Fruit fly (Drosophila melanogaster) whole organism, prepupa: ENCODE measurements around the gene ara.

Experiments
- CG10669 ChIP-seq: fragments of 200-800 bp; sonication (Bioruptor generic); optimal IDR thresholded peaks from 3 replicates; lab custom pipeline; 2018; ENCODE audit warnings: missing biosample characterization, mild to moderate bottlenecking, missing genetic modification characterization, moderate library complexity
- CG11294 ChIP-seq: fragments of 200-800 bp; sonication (Bioruptor generic); IDR thresholded peaks from 2 replicates; pipeline ENCODE4 v1.3.6; 2022; ENCODE audit warnings: missing biosample characterization, missing genetic modification characterization
- CG11762 ChIP-seq: fragments of 200-800 bp; sonication (Bioruptor generic); optimal IDR thresholded peaks from 3 replicates; lab custom pipeline; 2016; ENCODE audit warnings: missing biosample characterization, missing genetic modification characterization; ENCODE audit not compliant: insufficient read depth
- CG11902 ChIP-seq: fragments of 200-800 bp; sonication (Bioruptor generic); optimal IDR thresholded peaks from 3 replicates; lab custom pipeline; 2016; ENCODE audit warnings: missing biosample characterization, missing genetic modification characterization
- CG15336 ChIP-seq: fragments of 200-800 bp; sonication (Bioruptor generic); IDR thresholded peaks from 2 replicates; pipeline ENCODE4 v1.3.6; 2022; ENCODE audit warnings: missing biosample characterization, missing genetic modification characterization
- CG1621 ChIP-seq: fragments of 200-800 bp; sonication (Bioruptor generic); optimal IDR thresholded peaks from 3 replicates; lab custom pipeline; 2018; ENCODE audit warnings: missing biosample characterization, mild to moderate bottlenecking, missing genetic modification characterization
- CG16779 ChIP-seq: fragments of 200-800 bp; sonication (Bioruptor generic); optimal IDR thresholded peaks from 3 replicates; lab custom pipeline; 2017; ENCODE audit warnings: missing biosample characterization, mild to moderate bottlenecking, missing genetic modification characterization
- CG3032 ChIP-seq: fragments of 200-800 bp; optimal IDR thresholded peaks from 2 replicates; lab custom pipeline; 2019; ENCODE audit warnings: missing biosample characterization, mild to moderate bottlenecking, missing genetic modification characterization, moderate library complexity
- CG3919 ChIP-seq: fragments of 200-800 bp; sonication (Bioruptor generic); optimal IDR thresholded peaks from 3 replicates; lab custom pipeline; 2016; ENCODE audit warnings: missing biosample characterization, missing genetic modification characterization
- CG4318 ChIP-seq: fragments of 200-800 bp; sonication (Bioruptor generic); optimal IDR thresholded peaks from 3 replicates; lab custom pipeline; 2017; ENCODE audit warnings: missing biosample characterization, mild to moderate bottlenecking, missing genetic modification characterization
- CG6163 ChIP-seq: fragments of 200-800 bp; sonication (Bioruptor generic); IDR thresholded peaks from 3 replicates; pipeline ENCODE4 v1.3.6; 2022; ENCODE audit warnings: missing biosample characterization, missing genetic modification characterization
- CG6276 ChIP-seq: fragments of 200-800 bp; sonication (Bioruptor generic); optimal IDR thresholded peaks from 2 replicates; lab custom pipeline; 2017; ENCODE audit warnings: missing biosample characterization, mild to moderate bottlenecking, missing genetic modification characterization
- CG6808 ChIP-seq: fragments of 200-800 bp; sonication (Bioruptor generic); optimal IDR thresholded peaks from 3 replicates; lab custom pipeline; 2017; ENCODE audit warnings: missing biosample characterization, missing genetic modification characterization, mild to moderate bottlenecking, moderate library complexity, missing genetic modification reagents
- CG6854 ChIP-seq: fragments of 200-800 bp; sonication (Bioruptor generic); optimal IDR thresholded peaks from 2 replicates; lab custom pipeline; 2017; ENCODE audit warnings: missing biosample characterization, mild to moderate bottlenecking, missing genetic modification characterization
- CG8119 ChIP-seq: fragments of 200-800 bp; sonication (Bioruptor generic); IDR thresholded peaks from 3 replicates; pipeline ENCODE4 v1.3.6; 2022; ENCODE audit warnings: missing biosample characterization, missing genetic modification characterization
- CG8319 ChIP-seq: fragments of 200-800 bp; sonication (Bioruptor generic); optimal IDR thresholded peaks from 3 replicates; lab custom pipeline; 2016; ENCODE audit warnings: missing biosample characterization, missing genetic modification characterization
- CG8632 ChIP-seq: fragments of 200-800 bp; sonication (Bioruptor generic); optimal IDR thresholded peaks from 3 replicates; lab custom pipeline; 2016; ENCODE audit warnings: missing biosample characterization, missing genetic modification characterization
- Eip93F ChIP-seq: fragments of 200-800 bp; sonication (Bioruptor generic); optimal IDR thresholded peaks from 2 replicates; lab custom pipeline; 2016; ENCODE audit warnings: missing biosample characterization, mild to moderate bottlenecking, missing genetic modification characterization
- Gug ChIP-seq: fragments of 200-800 bp; sonication (Bioruptor generic); IDR thresholded peaks from 2 replicates; pipeline ENCODE4 v1.3.6; 2022; ENCODE audit warnings: missing biosample characterization, missing genetic modification characterization
- Hr38 ChIP-seq: sonication (Bioruptor generic); optimal IDR thresholded peaks from 2 replicates; lab custom pipeline; 2016; ENCODE audit warnings: missing biosample characterization, missing genetic modification characterization
- Hr39 ChIP-seq: fragments of 200-800 bp; sonication (Bioruptor generic); optimal IDR thresholded peaks from 2 replicates; lab custom pipeline; 2016; ENCODE audit warnings: missing biosample characterization, missing genetic modification characterization
- Hr4 ChIP-seq: fragments of 200-800 bp; sonication (Bioruptor generic); optimal IDR thresholded peaks from 3 replicates; lab custom pipeline; 2016; ENCODE audit warnings: missing biosample characterization, missing genetic modification characterization
- Lpt ChIP-seq: fragments of 200-800 bp; sonication (Bioruptor generic); optimal IDR thresholded peaks from 3 replicates; lab custom pipeline; 2016; ENCODE audit warnings: missing biosample characterization, missing genetic modification characterization
- Met ChIP-seq: fragments of 200-800 bp; sonication (Bioruptor generic); optimal IDR thresholded peaks from 3 replicates; lab custom pipeline; 2016; ENCODE audit warnings: missing biosample characterization, missing genetic modification characterization
- OdsH ChIP-seq: fragments of 200-800 bp; sonication (Bioruptor generic); optimal IDR thresholded peaks from 3 replicates; lab custom pipeline; 2016; ENCODE audit warnings: missing biosample characterization, missing genetic modification characterization
- Smox ChIP-seq: fragments of 200-800 bp; sonication (Bioruptor generic); optimal IDR thresholded peaks from 3 replicates; lab custom pipeline; 2016; ENCODE audit warnings: missing biosample characterization, missing genetic modification characterization
- Sox102F ChIP-seq: fragments of 200-800 bp; sonication (Bioruptor generic); optimal IDR thresholded peaks from 2 replicates; lab custom pipeline; 2016; ENCODE audit warnings: missing biosample characterization, mild to moderate bottlenecking, missing genetic modification characterization
- Sox15 ChIP-seq: fragments of 200-800 bp; sonication (Bioruptor generic); optimal IDR thresholded peaks from 3 replicates; lab custom pipeline; 2016; ENCODE audit warnings: missing biosample characterization, missing genetic modification characterization
- achi ChIP-seq: fragments of 200-800 bp; sonication (Bioruptor generic); optimal IDR thresholded peaks from 3 replicates; lab custom pipeline; 2016; ENCODE audit warnings: missing biosample characterization, missing genetic modification characterization
- dsx ChIP-seq: fragments of 200-800 bp; optimal IDR thresholded peaks from 3 replicates; lab custom pipeline; 2019; ENCODE audit warnings: missing biosample characterization, mild to moderate bottlenecking, missing genetic modification characterization, moderate library complexity; ENCODE audit not compliant: poor library complexity, severe bottlenecking
- esn ChIP-seq: fragments of 200-800 bp; sonication (Bioruptor generic); optimal IDR thresholded peaks from 2 replicates; lab custom pipeline; 2016; ENCODE audit warnings: missing biosample characterization, mild to moderate bottlenecking, missing genetic modification characterization, moderate library complexity
- fd85E ChIP-seq: fragments of 200-800 bp; sonication (Bioruptor generic); optimal IDR thresholded peaks from 3 replicates; lab custom pipeline; 2016; ENCODE audit warnings: missing biosample characterization, missing genetic modification characterization
- salr ChIP-seq, 2 experiments: fragments of 200-800 bp; sonication (Bioruptor generic); optimal IDR thresholded peaks; 3 replicates each; lab custom pipeline; 2016 to 2018; ENCODE audit warnings: missing biosample characterization in 2 of 2, missing genetic modification characterization in 2 of 2, mild to moderate bottlenecking in 1 of 2
- spab ChIP-seq: fragments of 200-800 bp; sonication (Bioruptor generic); optimal IDR thresholded peaks from 2 replicates; lab custom pipeline; 2017; ENCODE audit warnings: missing biosample characterization, mild to moderate bottlenecking, missing genetic modification characterization, missing genetic modification reagents
- ss ChIP-seq, 2 experiments: fragments of 200-800 bp; sonication (Bioruptor generic); optimal IDR thresholded peaks; 2 replicates in 1 of 2; 3 replicates in 1 of 2; lab custom pipeline; 2017 to 2018; ENCODE audit warnings: mild to moderate bottlenecking in 2 of 2, missing biosample characterization in 2 of 2, missing genetic modification characterization in 2 of 2, moderate library complexity in 1 of 2
- topi ChIP-seq: fragments of 200-800 bp; sonication (Bioruptor generic); optimal IDR thresholded peaks from 3 replicates; lab custom pipeline; 2016; ENCODE audit warnings: missing biosample characterization, missing genetic modification characterization
- vri ChIP-seq: fragments of 200-800 bp; sonication (Bioruptor generic); optimal IDR thresholded peaks from 3 replicates; lab custom pipeline; 2016; ENCODE audit warnings: missing biosample characterization, mild to moderate bottlenecking, missing genetic modification characterization

Gene ara

dm6 chr3L:12589972-12590606, 9.6 kb downstream of the ara start (continued):
- TF ChIP-seq esn (GFP tag; lab: Kevin White, UChicago): peak; percentile 29
- TF ChIP-seq CG10669: no peak
- TF ChIP-seq CG4318 (GFP tag; lab: Kevin White, UChicago): peak; percentile 28
- TF ChIP-seq fd85E: no peak
- no peak for TF ChIP-seq Gug
- no peak for TF ChIP-seq CG15336 (GFP tag; lab: Robert Waterston, UW)
- no peak for TF ChIP-seq spab (GFP tag; lab: Kevin White, UChicago)
- peak; percentile 39 for TF ChIP-seq Hr4

DNA sequence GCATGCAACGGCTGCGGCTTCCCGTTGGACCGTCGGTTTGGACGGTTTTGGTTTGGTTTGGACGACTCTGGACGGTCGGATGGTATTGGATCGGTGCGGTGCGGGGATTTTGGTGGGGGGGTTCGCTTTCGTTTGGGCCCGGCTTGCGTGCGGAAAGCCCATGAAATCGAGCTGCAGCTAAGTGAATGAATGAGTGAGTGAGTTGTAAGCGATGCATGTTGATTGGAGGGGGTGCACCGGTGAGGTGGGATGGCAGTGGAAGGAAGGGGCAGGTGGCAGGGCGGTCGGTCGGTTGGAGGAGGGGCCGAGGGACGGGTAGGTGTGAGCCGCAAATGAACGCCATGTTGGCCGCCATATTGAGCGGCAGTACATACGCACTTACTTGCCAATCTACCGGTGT, 10.2 kb downstream of the ara start:
- TF ChIP-seq CG11762 (GFP tag; lab: Kevin White, UChicago): no peak
- no peak for TF ChIP-seq Lpt (GFP tag; lab: Kevin White, UChicago)
- no peak for TF ChIP-seq OdsH (GFP tag; lab: Kevin White, UChicago)
- no peak for TF ChIP-seq salr (GFP tag; optimal IDR thresholded peaks at IDR 0.05; lab: Kevin White, UChicago)
- TF ChIP-seq Hr39: no peak
- TF ChIP-seq Gug: 0 out of 2 replicates have a peak, but pooled peaks have one; percentile 16
- TF ChIP-seq ss (GFP tag; optimal IDR thresholded peaks at IDR 0.05; lab: Kevin White, UChicago): peak in 1 of 2 experiments; percentile 88

DNA sequence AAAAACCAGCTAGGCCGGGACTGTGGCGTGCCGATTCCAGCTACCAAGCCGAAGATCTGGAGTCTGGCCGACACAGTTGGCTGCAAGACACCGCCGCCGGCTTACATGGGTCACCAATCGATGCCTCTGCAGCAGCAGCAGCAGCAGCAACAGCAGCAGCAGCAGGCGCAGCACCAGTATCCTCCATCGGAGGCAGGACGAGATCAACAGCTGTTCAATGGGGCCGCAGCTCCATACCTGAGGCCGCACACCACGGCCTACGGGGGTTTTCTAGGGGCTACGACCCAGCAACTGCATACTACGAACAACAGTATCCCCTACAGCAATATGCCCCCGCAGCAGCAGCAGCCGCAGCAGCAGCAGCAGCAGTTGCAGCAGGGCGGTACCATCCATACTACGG, 14.4 kb downstream of the ara start:
- TF ChIP-seq Sox15 (GFP tag; lab: Kevin White, UChicago): no peak
- no peak for TF ChIP-seq CG11294 (GFP tag; lab: Robert Waterston, UW)
- TF ChIP-seq CG8319 (GFP tag; lab: Kevin White, UChicago): no peak
- no peak for TF ChIP-seq Hr38 (GFP tag; lab: Kevin White, UChicago)
- TF ChIP-seq CG6854 (GFP tag; lab: Kevin White, UChicago): no peak
- no peak for TF ChIP-seq topi (GFP tag; lab: Kevin White, UChicago)
- TF ChIP-seq achi (GFP tag; lab: Kevin White, UChicago): no peak
- no peak for TF ChIP-seq CG16779 (tag; lab: Kevin White, UChicago)
- TF ChIP-seq CG11902 (GFP tag; lab: Kevin White, UChicago): no peak
- TF ChIP-seq ss (GFP tag; optimal IDR thresholded peaks at IDR 0.05; lab: Kevin White, UChicago): no peak
- TF ChIP-seq spab (GFP tag; lab: Kevin White, UChicago): no peak
- TF ChIP-seq CG8119 (GFP tag; lab: Robert Waterston, UW): no peak
- no peak for TF ChIP-seq CG6276 (GFP tag; lab: Kevin White, UChicago)
- TF ChIP-seq vri (GFP tag; lab: Kevin White, UChicago): no peak
- no peak for TF ChIP-seq Hr39
- no peak for TF ChIP-seq CG6808 (GFP tag; lab: Kevin White, UChicago)
- no peak for TF ChIP-seq Met (GFP tag; lab: Kevin White, UChicago)
- TF ChIP-seq CG3919 (GFP tag; lab: Kevin White, UChicago): no peak
- no peak for TF ChIP-seq Sox102F (GFP tag; lab: Kevin White, UChicago)

DNA sequence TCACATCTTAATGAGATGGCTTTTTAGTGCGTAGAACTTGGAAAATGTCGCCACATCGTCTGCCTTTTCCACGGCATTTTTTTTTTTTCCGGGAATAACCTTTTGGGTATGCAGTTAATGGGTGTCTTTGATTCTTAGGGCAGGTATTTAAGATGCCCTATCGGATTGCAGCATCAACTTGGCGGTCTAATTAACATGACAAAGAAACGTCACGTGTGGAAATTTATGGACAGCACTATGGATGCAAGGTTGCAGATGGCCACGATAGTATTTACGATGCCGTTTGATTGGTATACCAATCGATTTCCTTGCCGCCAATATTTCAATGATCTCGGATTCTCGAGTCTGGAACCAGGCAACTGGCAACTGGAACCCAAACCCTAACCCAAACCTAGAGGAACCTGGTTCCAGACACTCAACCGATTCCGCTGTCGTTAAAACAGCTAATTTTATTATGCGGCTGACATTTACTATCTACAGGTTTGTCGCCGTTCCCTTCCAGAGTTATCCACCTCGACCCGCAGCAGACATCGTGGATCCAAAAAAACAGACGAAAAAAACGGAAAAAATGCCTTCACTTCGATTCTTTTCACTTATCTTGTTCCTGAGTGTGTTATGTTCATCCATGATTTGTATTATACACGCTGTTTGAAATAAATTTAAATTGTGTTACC, 20.9 kb downstream of the ara start:
- TF ChIP-seq CG3919 (GFP tag; lab: Kevin White, UChicago) (no peak), CG11294 (GFP tag; lab: Robert Waterston, UW) (no peak), CG1621 (tag; lab: Kevin White, UChicago) (no peak), Smox (no peak), CG6163 (GFP tag; lab: Robert Waterston, UW) (no peak), dsx (GFP tag; lab: Kevin White, UChicago) (no peak), Hr38 (GFP tag; lab: Kevin White, UChicago) (no peak), ss (GFP tag; optimal IDR thresholded peaks at IDR 0.05; lab: Kevin White, UChicago) (no peak), spab (GFP tag; lab: Kevin White, UChicago) (no peak), Hr39 (no peak), vri (GFP tag; lab: Kevin White, UChicago) (no peak), CG3032 (tag; lab: Kevin White, UChicago) (no peak), CG8119 (GFP tag; lab: Robert Waterston, UW) (no peak), CG10669 (no peak), achi (GFP tag; lab: Kevin White, UChicago) (no peak), fd85E (no peak), Gug (no peak), Eip93F (GFP tag; lab: Kevin White, UChicago) (no peak), CG8632 (GFP tag; lab: Kevin White, UChicago) (no peak)
